Fruit fly (Drosophila melanogaster): ENCODE measurements around the gene bcn92.

bcn92 gene

dm6 chrX:2145114-2145513, 4.3 kb downstream of the bcn92 start, which contains the start of gene Pgd (continued):
- no peak for TF ChIP-seq Trl (optimal IDR thresholded peaks at IDR 0.05)
- no peak for TF ChIP-seq Trl (GFP tag; optimal IDR thresholded peaks at IDR 0.05)
- TF ChIP-seq Atf6 (GFP tag; IDR thresholded peaks at IDR 0.05): no peak
- peak; percentile 49 for TF ChIP-seq Med (GFP tag)
- no peak for TF ChIP-seq ken (GFP tag; IDR thresholded peaks at IDR 0.05)
- TF ChIP-seq knrl (GFP tag; IDR thresholded peaks at IDR 0.05; ENCODE audit: partially characterized antibody): peak; percentile 39; the same call in 1 of the 3 replicates
- TF ChIP-seq Doc3 (GFP tag; IDR thresholded peaks at IDR 0.05; ENCODE audit: partially characterized antibody): peak; percentile 58; the same call in 2 of the 3 replicates
- peak; percentile 50; the same call in 2 of the 3 replicates for TF ChIP-seq CG34224 (GFP tag; IDR thresholded peaks at IDR 0.05; ENCODE audit: partially characterized antibody)
- no peak for TF ChIP-seq onecut (GFP tag; IDR thresholded peaks at IDR 0.05)
- no peak for TF ChIP-seq Lhr (GFP tag; optimal IDR thresholded peaks at IDR 0.05)
- TF ChIP-seq ftz-f1 (GFP tag; optimal IDR thresholded peaks at IDR 0.05): peak; percentile 63
- no peak for TF ChIP-seq shn (GFP tag; optimal IDR thresholded peaks at IDR 0.05)
- TF ChIP-seq CG15696 (tag; optimal IDR thresholded peaks at IDR 0.05): no peak
- TF ChIP-seq CG11696 (GFP tag; IDR thresholded peaks at IDR 0.05): no peak
- no peak for TF ChIP-seq sd (tag; optimal IDR thresholded peaks at IDR 0.05)
- TF ChIP-seq mam (GFP tag; optimal IDR thresholded peaks at IDR 0.05): no peak
- no peak for TF ChIP-seq toy (GFP tag; IDR thresholded peaks at IDR 0.05)
- no peak for TF ChIP-seq CG10565 (GFP tag; optimal IDR thresholded peaks at IDR 0.05)
- no peak for TF ChIP-seq CG2712 (tag; optimal IDR thresholded peaks at IDR 0.05)
- TF ChIP-seq ara (GFP tag; IDR thresholded peaks at IDR 0.05): no peak
- no peak for TF ChIP-seq sc (optimal IDR thresholded peaks at IDR 0.05)
- no peak for TF ChIP-seq sc (GFP tag; optimal IDR thresholded peaks at IDR 0.05)
- TF ChIP-seq CG11504 (tag; optimal IDR thresholded peaks at IDR 0.05): no peak
- no peak for TF ChIP-seq CG17802 (tag; optimal IDR thresholded peaks at IDR 0.05)
- no peak for TF ChIP-seq ash1 (GFP tag; optimal IDR thresholded peaks at IDR 0.05)
- no peak for TF ChIP-seq CG34422 (GFP tag; IDR thresholded peaks at IDR 0.05)
- no peak for TF ChIP-seq Rx (GFP tag; IDR thresholded peaks at IDR 0.05)
- TF ChIP-seq Fer3 (tag; optimal IDR thresholded peaks at IDR 0.05): no peak
- TF ChIP-seq D19B (GFP tag; optimal IDR thresholded peaks at IDR 0.05): no peak
- TF ChIP-seq Aef1 (GFP tag; IDR thresholded peaks at IDR 0.05): no peak
- TF ChIP-seq CG11723 (GFP tag; optimal IDR thresholded peaks at IDR 0.05): no peak
- no peak for TF ChIP-seq CG31224 (GFP tag; IDR thresholded peaks at IDR 0.05)
- no peak for TF ChIP-seq CG18476 (GFP tag; optimal IDR thresholded peaks at IDR 0.05)
- TF ChIP-seq CG15011 (GFP tag; optimal IDR thresholded peaks at IDR 0.05): no peak
- TF ChIP-seq unc-4 (GFP tag; IDR thresholded peaks at IDR 0.05; ENCODE audit: partially characterized antibody): peak; percentile 79
- TF ChIP-seq dati (GFP tag; IDR thresholded peaks at IDR 0.05): no peak
- no peak for TF ChIP-seq CG11398 (GFP tag; optimal IDR thresholded peaks at IDR 0.05)
- no peak for TF ChIP-seq wdn (GFP tag; IDR thresholded peaks at IDR 0.05)
- no peak for TF ChIP-seq HHEX (GFP tag; optimal IDR thresholded peaks at IDR 0.05)
- TF ChIP-seq Neu2 (GFP tag; optimal IDR thresholded peaks at IDR 0.05; ENCODE audit: borderline replicate concordance): no peak
- TF ChIP-seq exex (tag; optimal IDR thresholded peaks at IDR 0.05): no peak
- no peak for TF ChIP-seq CG14014 (GFP tag; IDR thresholded peaks at IDR 0.05)
- no peak for TF ChIP-seq NC2α (GFP tag; optimal IDR thresholded peaks at IDR 0.05)
- peak; percentile 73 for TF ChIP-seq bbx (GFP tag; IDR thresholded peaks at IDR 0.05; ENCODE audit: partially characterized antibody)
- TF ChIP-seq CoRest (tag; optimal IDR thresholded peaks at IDR 0.05): no peak
- peak; percentile 55 for TF ChIP-seq sna (GFP tag; IDR thresholded peaks at IDR 0.05; ENCODE audit: partially characterized antibody)
- no peak for TF ChIP-seq CG10209 (GFP tag; optimal IDR thresholded peaks at IDR 0.05)
- no peak for TF ChIP-seq cato (GFP tag; optimal IDR thresholded peaks at IDR 0.05; ENCODE audit: borderline replicate concordance)
- no peak for TF ChIP-seq Doc2 (GFP tag; IDR thresholded peaks at IDR 0.05)
- peak; percentile 3 for TF ChIP-seq mirr (GFP tag; optimal IDR thresholded peaks at IDR 0.05)
- TF ChIP-seq usp (GFP tag; optimal IDR thresholded peaks at IDR 0.05): no peak
- peak; percentile 43; the same call in 1 of the 3 replicates for TF ChIP-seq vnd (GFP tag; IDR thresholded peaks at IDR 0.05; ENCODE audit: partially characterized antibody)

All from whole organism, embryonic.